Fruit fly (Drosophila melanogaster) whole organism: Measurements from ENCODE around the gene CG5541.

ENCODE experiments used
- CG8478 ChIP-seq: fragments of >200 bp; optimal IDR thresholded peaks from 2 replicates; lab custom pipeline; 2018; ENCODE audit warnings: inconsistent platforms
- Dll ChIP-seq: fragments of >200 bp; optimal IDR thresholded peaks from 2 replicates; lab custom pipeline; 2017
- EcR ChIP-seq, 2 experiments: fragments of >200 bp; optimal IDR thresholded peaks; 2 replicates each; lab custom pipeline; 2017; ENCODE audit warnings: missing biosample characterization in 2 of 2, missing genetic modification characterization in 2 of 2, missing genetic modification reagents in 2 of 2
- pan ChIP-seq: fragments of >200 bp; optimal IDR thresholded peaks from 2 replicates; lab custom pipeline; 2017
- psq ChIP-seq: fragments of >200 bp; optimal IDR thresholded peaks from 2 replicates; lab custom pipeline; 2017
- usp ChIP-seq: fragments of >200 bp; optimal IDR thresholded peaks from 2 replicates; lab custom pipeline; 2017; ENCODE audit warnings: missing biosample characterization, missing genetic modification characterization, mixed read lengths

dm6 chrX:15021021-15021477, 22.9 kb upstream of the CG5541 start:
- TF ChIP-seq Dll (lab: Kevin White, UChicago) (no peak), pan (no peak), psq (lab: Kevin White, UChicago) (no peak), usp (GFP tag; lab: Kevin White, UChicago) (no peak), EcR (GFP tag; optimal IDR thresholded peaks at IDR 0.05; lab: Kevin White, UChicago) (no peak), CG8478 (no peak)
